Worm (Caenorhabditis elegans) whole organism, L1 larva: ENCODE data around the gene F10C2.7.

Experiments
- C04F5.9 ChIP-seq: sonication (generic microtip); optimal IDR thresholded peaks from 2 replicates; lab custom pipeline; 2016; ENCODE audit warnings: missing genetic modification characterization, missing compliant biosample characterization
- F16B12.6 ChIP-seq: fragments of 150-350 bp; optimal IDR thresholded peaks from 2 replicates; lab custom pipeline; 2014; ENCODE audit warnings: missing biosample characterization, missing genetic modification characterization
- aha-1 ChIP-seq: fragments of 150-350 bp; optimal IDR thresholded peaks from 2 replicates; lab custom pipeline; 2014; ENCODE audit warnings: missing biosample characterization, missing genetic modification characterization
- aly-2 ChIP-seq: fragments of 150-350 bp; optimal IDR thresholded peaks from 2 replicates; lab custom pipeline; 2014; ENCODE audit warnings: missing biosample characterization, missing genetic modification characterization
- blmp-1 ChIP-seq: fragments of 150-350 bp; optimal IDR thresholded peaks from 2 replicates; lab custom pipeline; 2014; ENCODE audit warnings: missing biosample characterization, missing genetic modification characterization
- ceh-8 ChIP-seq: fragments of 200-800 bp; sonication (Bioruptor generic); optimal IDR thresholded peaks from 2 replicates; lab custom pipeline; 2018; ENCODE audit warnings: mild to moderate bottlenecking, missing genetic modification characterization, moderate library complexity, missing compliant biosample characterization
- ceh-82 ChIP-seq, 3 experiments: fragments of 150-350 bp in 1 of 3; sonication (generic microtip) in 2 of 3; optimal IDR thresholded peaks; 2 replicates each; lab custom pipeline; 2014 to 2017; ENCODE audit warnings: missing biosample characterization in 3 of 3, missing genetic modification characterization in 3 of 3
- ceh-90 ChIP-seq: sonication (generic microtip); optimal IDR thresholded peaks from 2 replicates; lab custom pipeline; 2016; ENCODE audit warnings: missing genetic modification characterization, missing compliant biosample characterization
- ces-1 ChIP-seq: fragments of 150-350 bp; optimal IDR thresholded peaks from 2 replicates; lab custom pipeline; 2014; ENCODE audit warnings: missing biosample characterization, missing genetic modification reagents, missing genetic modification characterization
- dpl-1 ChIP-seq, 3 experiments: fragments of 150-350 bp in 2 of 3; sonication (generic microtip) in 1 of 3; optimal IDR thresholded peaks; 2 replicates each; lab custom pipeline; 2014 to 2017; ENCODE audit warnings: missing biosample characterization in 3 of 3, missing genetic modification characterization in 3 of 3, missing genetic modification reagents in 3 of 3
- efl-1 ChIP-seq, 4 experiments: fragments of 150-350 bp; optimal IDR thresholded peaks in 3 of 4; peaks in 1 of 4; 1 replicate in 1 of 4; 2 replicates in 3 of 4; lab custom pipeline; 2014; ENCODE audit warnings: missing biosample characterization in 2 of 4, missing genetic modification characterization in 2 of 4, missing genetic modification reagents in 2 of 4
- elt-2 ChIP-seq: sonication (generic microtip); optimal IDR thresholded peaks from 2 replicates; lab custom pipeline; 2016; ENCODE audit warnings: missing genetic modification characterization, mild to moderate bottlenecking, inconsistent platforms, missing compliant biosample characterization, missing genetic modification reagents
- grh-1 ChIP-seq: fragments of 200-800 bp; sonication (Bioruptor generic); IDR thresholded peaks from 2 replicates; pipeline ENCODE4 v1.3.6; 2022; ENCODE audit warnings: missing genetic modification reagents, missing genetic modification characterization, missing compliant biosample characterization
- hlh-4 ChIP-seq: sonication (generic microtip); optimal IDR thresholded peaks from 2 replicates; lab custom pipeline; 2016; ENCODE audit warnings: mild to moderate bottlenecking, missing genetic modification characterization, missing compliant biosample characterization
- irx-1 ChIP-seq: sonication (generic microtip); optimal IDR thresholded peaks from 2 replicates; lab custom pipeline; 2016; ENCODE audit warnings: missing genetic modification characterization, missing compliant biosample characterization
- isw-1 ChIP-seq: fragments of 200-800 bp; sonication (Bioruptor generic); IDR thresholded peaks from 2 replicates; pipeline ENCODE4 v1.3.6; 2022; ENCODE audit warnings: missing genetic modification characterization, missing compliant biosample characterization
- jun-1 ChIP-seq: fragments of 150-350 bp; optimal IDR thresholded peaks from 2 replicates; lab custom pipeline; 2014; ENCODE audit warnings: missing biosample characterization, missing genetic modification reagents, missing genetic modification characterization
- lin-13 ChIP-seq: fragments of 150-350 bp; optimal IDR thresholded peaks from 2 replicates; lab custom pipeline; 2014; ENCODE audit warnings: missing biosample characterization, missing genetic modification reagents, missing genetic modification characterization
- lin-35 ChIP-seq, 2 experiments: fragments of 150-350 bp; optimal IDR thresholded peaks; 2 replicates each; lab custom pipeline; 2014; ENCODE audit warnings: missing biosample characterization in 2 of 2, missing genetic modification characterization in 2 of 2, missing genetic modification reagents in 2 of 2
- lin-39 ChIP-seq: fragments of 150-350 bp; optimal IDR thresholded peaks from 2 replicates; lab custom pipeline; 2014; ENCODE audit warnings: missing biosample characterization, missing genetic modification reagents, missing genetic modification characterization
- mab-9 ChIP-seq: fragments of 200-800 bp; sonication (Bioruptor generic); IDR thresholded peaks from 2 replicates; pipeline ENCODE4 v1.3.6; 2022; ENCODE audit warnings: missing genetic modification reagents, missing genetic modification characterization, missing compliant biosample characterization
- mef-2 ChIP-seq: fragments of 150-350 bp; optimal IDR thresholded peaks from 2 replicates; lab custom pipeline; 2014; ENCODE audit warnings: missing biosample characterization, missing genetic modification characterization
- nhr-11 ChIP-seq: fragments of 150-350 bp; optimal IDR thresholded peaks from 2 replicates; lab custom pipeline; 2014; ENCODE audit warnings: missing biosample characterization, missing genetic modification characterization
- nhr-12 ChIP-seq: sonication (generic microtip); optimal IDR thresholded peaks from 2 replicates; lab custom pipeline; 2017; ENCODE audit warnings: missing biosample characterization, missing genetic modification characterization
- nhr-19 ChIP-seq: fragments of 200-800 bp; sonication (Bioruptor generic); conservative IDR thresholded peaks from 2 replicates; pipeline ENCODE4 v1.3.6; 2022; ENCODE audit warnings: missing genetic modification characterization, missing compliant biosample characterization
- nhr-20 ChIP-seq: sonication (generic microtip); optimal IDR thresholded peaks from 2 replicates; lab custom pipeline; 2016; ENCODE audit warnings: mild to moderate bottlenecking, missing genetic modification characterization, missing compliant biosample characterization
- nhr-84 ChIP-seq: sonication (generic microtip); optimal IDR thresholded peaks from 2 replicates; lab custom pipeline; 2017; ENCODE audit warnings: missing biosample characterization, missing genetic modification characterization
- nhr-90 ChIP-seq: sonication (generic microtip); optimal IDR thresholded peaks from 2 replicates; lab custom pipeline; 2016; ENCODE audit warnings: mild to moderate bottlenecking, missing genetic modification characterization, missing compliant biosample characterization; ENCODE audit not compliant: poor library complexity
- pqm-1 ChIP-seq: sonication (generic microtip); optimal IDR thresholded peaks from 3 replicates; lab custom pipeline; 2017; ENCODE audit warnings: missing biosample characterization, missing genetic modification characterization
- snpc-4 ChIP-seq: fragments of 150-350 bp; optimal IDR thresholded peaks from 2 replicates; lab custom pipeline; 2014; ENCODE audit warnings: missing biosample characterization, missing genetic modification characterization
- sptf-1 ChIP-seq: fragments of 150-350 bp; optimal IDR thresholded peaks from 2 replicates; lab custom pipeline; 2014; ENCODE audit warnings: missing biosample characterization, missing genetic modification characterization
- sup-37 ChIP-seq: fragments of 200-800 bp; sonication (Bioruptor generic); optimal IDR thresholded peaks from 2 replicates; lab custom pipeline; 2018; ENCODE audit warnings: mild to moderate bottlenecking, missing genetic modification characterization, missing compliant biosample characterization
- swsn-7 ChIP-seq: sonication (generic microtip); optimal IDR thresholded peaks from 2 replicates; lab custom pipeline; 2016; ENCODE audit warnings: missing genetic modification characterization, missing compliant biosample characterization
- tbx-2 ChIP-seq: sonication (generic microtip); optimal IDR thresholded peaks from 2 replicates; lab custom pipeline; 2016; ENCODE audit warnings: missing genetic modification characterization, missing compliant biosample characterization
- tlp-1 ChIP-seq: fragments of 150-350 bp; optimal IDR thresholded peaks from 2 replicates; lab custom pipeline; 2014; ENCODE audit warnings: missing biosample characterization, missing genetic modification characterization
- unc-130 ChIP-seq: fragments of 150-350 bp; optimal IDR thresholded peaks from 2 replicates; lab custom pipeline; 2017; ENCODE audit warnings: missing biosample characterization, missing genetic modification characterization, inconsistent platforms
- unc-86 ChIP-seq: sonication (generic microtip); optimal IDR thresholded peaks from 2 replicates; lab custom pipeline; 2016; ENCODE audit warnings: missing genetic modification characterization, missing compliant biosample characterization
- unc-98 ChIP-seq: fragments of 200-800 bp; sonication (Bioruptor generic); IDR thresholded peaks from 2 replicates; pipeline ENCODE4 v1.3.6; 2022; ENCODE audit warnings: missing genetic modification characterization, missing compliant biosample characterization
- vab-15 ChIP-seq: sonication (generic microtip); optimal IDR thresholded peaks from 2 replicates; lab custom pipeline; 2017; ENCODE audit warnings: missing genotype, mild to moderate bottlenecking, missing genetic modification characterization, missing compliant biosample characterization
- zag-1 ChIP-seq: fragments of 150-350 bp; optimal IDR thresholded peaks from 2 replicates; lab custom pipeline; 2014; ENCODE audit warnings: missing biosample characterization, missing genetic modification characterization
- zip-4 ChIP-seq: fragments of 200-800 bp; sonication (Bioruptor generic); optimal IDR thresholded peaks from 2 replicates; lab custom pipeline; 2018; ENCODE audit warnings: mild to moderate bottlenecking, missing genetic modification characterization, moderate library complexity, missing compliant biosample characterization
- ztf-4 ChIP-seq: fragments of 150-350 bp; optimal IDR thresholded peaks from 2 replicates; lab custom pipeline; 2014; ENCODE audit warnings: missing biosample characterization, missing genetic modification characterization

Gene F10C2.7

ce11 chrV:12071483-12071882 lies 17.8 kb downstream of the F10C2.7 start (continued):
- no peak for TF ChIP-seq jun-1
- peak; percentile 17; the same call in 1 of the 2 replicates for TF ChIP-seq nhr-19
- no peak for TF ChIP-seq sup-37 (GFP tag; lab: Kevin White, UChicago)
- TF ChIP-seq nhr-12 (tag; lab: Kevin White, UChicago): no peak
- no peak for TF ChIP-seq mef-2 (tag; lab: Kevin White, UChicago)
- no peak for TF ChIP-seq zag-1 (tag; lab: Kevin White, UChicago)
- TF ChIP-seq lin-13: no peak
- no peak for TF ChIP-seq nhr-11
- no peak for TF ChIP-seq zip-4 (GFP tag; lab: Kevin White, UChicago)
- TF ChIP-seq nhr-20: peak; percentile 79
- TF ChIP-seq aly-2 (tag; lab: Kevin White, UChicago): no peak
- TF ChIP-seq unc-86 (tag; lab: Kevin White, UChicago): no peak
- TF ChIP-seq swsn-7 (tag; lab: Kevin White, UChicago): no peak
- no peak for TF ChIP-seq vab-15 (tag; lab: Kevin White, UChicago)
- TF ChIP-seq blmp-1: peak; percentile 72
- TF ChIP-seq mab-9: no peak
- TF ChIP-seq ceh-90: no peak
- TF ChIP-seq lin-39 (tag; lab: Kevin White, UChicago): no peak
- TF ChIP-seq ztf-4 (tag; lab: Kevin White, UChicago): no peak
- no peak for TF ChIP-seq grh-1 (GFP tag; lab: Robert Waterston, UW)
- no peak for TF ChIP-seq sptf-1 (tag; lab: Kevin White, UChicago)
- no peak for TF ChIP-seq tlp-1 (tag; lab: Kevin White, UChicago)
- no peak for TF ChIP-seq isw-1 (GFP tag; lab: Robert Waterston, UW)
- no peak for TF ChIP-seq nhr-84 (tag; lab: Kevin White, UChicago)
- no peak for TF ChIP-seq C04F5.9
- TF ChIP-seq F16B12.6 (tag; lab: Kevin White, UChicago): no peak
- no peak for TF ChIP-seq aha-1 (tag; lab: Kevin White, UChicago)
- no peak for TF ChIP-seq unc-98 (GFP tag; lab: Robert Waterston, UW)
- TF ChIP-seq ceh-8 (GFP tag; lab: Kevin White, UChicago): no peak
- no peak for TF ChIP-seq nhr-90 (tag; lab: Kevin White, UChicago)
- no peak for TF ChIP-seq irx-1 (tag; lab: Kevin White, UChicago)
- peak; percentile 35 for TF ChIP-seq unc-130 (tag; lab: Kevin White, UChicago)
- no peak for TF ChIP-seq dpl-1 (GFP tag; optimal IDR thresholded peaks at IDR 0.05; lab: Kevin White, UChicago)
- TF ChIP-seq tbx-2 (tag; lab: Kevin White, UChicago): no peak
- no peak for TF ChIP-seq pqm-1 (tag; lab: Kevin White, UChicago)

ce11 chrV:12074886-12075285 lies 21.2 kb downstream of the F10C2.7 start, which contains the start of gene R07B7.6:
R07B7.6 (minus strand) TSS chrV:12074986.
- TF ChIP-seq ceh-82 (tag; optimal IDR thresholded peaks at IDR 0.05; lab: Kevin White, UChicago): no peak
- TF ChIP-seq hlh-4 (tag; lab: Kevin White, UChicago): no peak

DNA sequence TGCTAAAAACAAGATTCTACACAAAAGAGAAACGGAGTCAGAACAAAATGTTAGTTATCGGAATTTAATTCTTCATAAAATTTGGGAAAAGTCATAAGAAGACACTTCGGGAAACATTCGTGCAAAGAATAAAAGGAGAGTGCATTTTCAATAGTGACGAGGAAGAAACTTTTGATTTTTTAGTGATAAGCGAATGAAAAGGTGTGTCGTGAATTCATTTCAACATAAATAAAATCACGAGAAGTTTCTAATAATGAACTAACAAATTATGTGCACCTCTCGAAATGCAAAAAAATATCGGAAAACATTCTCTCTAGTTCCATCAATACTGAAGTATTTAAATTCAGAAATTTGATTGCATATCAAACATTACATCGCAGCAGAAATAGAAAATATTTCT lies 22.3 kb downstream of the F10C2.7 start:
- no peak for TF ChIP-seq snpc-4 (tag; lab: Kevin White, UChicago)
- TF ChIP-seq dpl-1 (GFP tag; optimal IDR thresholded peaks at IDR 0.05; lab: Kevin White, UChicago): no peak
- TF ChIP-seq ceh-8 (GFP tag; lab: Kevin White, UChicago): no peak
- no peak for TF ChIP-seq unc-86 (tag; lab: Kevin White, UChicago)
- TF ChIP-seq unc-98 (GFP tag; lab: Robert Waterston, UW): no peak
- TF ChIP-seq lin-35 (GFP tag; optimal IDR thresholded peaks at IDR 0.05; lab: Kevin White, UChicago): no peak
- no peak for TF ChIP-seq ces-1 (GFP tag; lab: Kevin White, UChicago)
- peak; percentile 29 for TF ChIP-seq elt-2 (tag; lab: Kevin White, UChicago)
- TF ChIP-seq efl-1 (optimal IDR thresholded peaks at IDR 0.05; lab: Kevin White, UChicago): no peak
- peak in 1 of 2 experiments; percentile 45 for TF ChIP-seq efl-1 (GFP tag; optimal IDR thresholded peaks at IDR 0.05 in 1 of 2; lab: Kevin White, UChicago)
